Worm (Caenorhabditis elegans) whole organism, L3 larva: Measurements from ENCODE around the gene Y43F8B.24.

ENCODE experiments used
- aly-2 ChIP-seq: fragments of 150-350 bp; optimal IDR thresholded peaks from 2 replicates; lab custom pipeline; 2014; ENCODE audit warnings: missing biosample characterization, missing genetic modification characterization
- ceh-82 ChIP-seq: fragments of 150-350 bp; optimal IDR thresholded peaks from 2 replicates; lab custom pipeline; 2014; ENCODE audit warnings: missing biosample characterization, missing genetic modification characterization
- daf-12 ChIP-seq: fragments of 150-350 bp; optimal IDR thresholded peaks from 2 replicates; lab custom pipeline; 2014; ENCODE audit warnings: missing biosample characterization, missing genetic modification reagents, missing genetic modification characterization
- elt-3 ChIP-seq, 3 experiments: fragments of 150-350 bp in 1 of 3; sonication (generic microtip) in 2 of 3; optimal IDR thresholded peaks; 2 replicates in 2 of 3; 4 replicates in 1 of 3; lab custom pipeline; 2014 to 2017; ENCODE audit warnings: missing biosample characterization in 3 of 3, missing genetic modification characterization in 3 of 3
- eor-1 ChIP-seq, 2 experiments: fragments of 150-350 bp; optimal IDR thresholded peaks; 2 replicates each; lab custom pipeline; 2014 to 2018; ENCODE audit warnings: missing biosample characterization in 2 of 2, missing genetic modification characterization in 2 of 2
- fos-1 ChIP-seq: fragments of 150-350 bp; optimal IDR thresholded peaks from 2 replicates; lab custom pipeline; 2014; ENCODE audit warnings: missing biosample characterization, missing genetic modification characterization
- lsy-12 ChIP-seq: sonication (generic microtip); optimal IDR thresholded peaks from 2 replicates; lab custom pipeline; 2016; ENCODE audit warnings: mild to moderate bottlenecking, missing genetic modification characterization, missing compliant biosample characterization
- nhr-25 ChIP-seq: sonication (generic microtip); optimal IDR thresholded peaks from 2 replicates; lab custom pipeline; 2017; ENCODE audit warnings: missing biosample characterization, missing genetic modification characterization
- pha-4 ChIP-seq: fragments of 150-350 bp; optimal IDR thresholded peaks from 2 replicates; lab custom pipeline; 2014; ENCODE audit warnings: missing biosample characterization, missing genetic modification reagents, missing genetic modification characterization
- skn-1 ChIP-seq: fragments of 150-350 bp; optimal IDR thresholded peaks from 2 replicates; lab custom pipeline; 2014; ENCODE audit warnings: missing biosample characterization, missing genetic modification characterization
- unc-39 ChIP-seq: sonication (generic microtip); optimal IDR thresholded peaks from 4 replicates; lab custom pipeline; 2017; ENCODE audit warnings: missing biosample characterization, missing genetic modification characterization
- unc-62 ChIP-seq: fragments of 150-350 bp; sonication (generic microtip); optimal IDR thresholded peaks from 4 replicates; lab custom pipeline; 2014; ENCODE audit warnings: missing biosample characterization, missing genetic modification reagents, missing genetic modification characterization
- zag-1 ChIP-seq: fragments of 150-350 bp; optimal IDR thresholded peaks from 2 replicates; lab custom pipeline; 2014; ENCODE audit warnings: missing biosample characterization, missing genetic modification characterization

DNA sequence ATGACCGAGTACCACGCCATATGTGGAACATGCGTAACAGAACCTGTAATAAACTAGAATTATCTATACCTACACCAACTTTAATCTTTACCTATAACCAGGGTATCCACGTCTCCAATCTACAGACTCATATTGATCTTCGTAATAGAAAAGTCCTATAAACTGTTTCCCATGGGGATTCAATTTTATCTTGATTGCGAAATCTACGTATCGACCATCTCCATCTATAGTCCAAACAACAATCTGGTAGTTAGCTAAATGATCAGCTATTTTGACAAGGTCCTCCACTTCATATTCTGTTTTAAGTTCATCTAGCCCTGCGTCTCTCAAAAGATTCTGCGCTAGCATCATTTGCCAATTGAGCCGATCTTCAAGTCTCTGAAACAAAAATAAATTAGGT lies 27.6 kb upstream of the Y43F8B.24 start:
- no peak for TF ChIP-seq skn-1 (tag; lab: Kevin White, UChicago)
- no peak for TF ChIP-seq unc-62 (GFP tag; lab: Kevin White, UChicago)
- no peak for TF ChIP-seq aly-2
- peak; percentile 53 for TF ChIP-seq nhr-25 (tag; lab: Kevin White, UChicago)
- no peak for TF ChIP-seq ceh-82
- TF ChIP-seq daf-12 (tag; lab: Kevin White, UChicago) = no peak
- no peak for TF ChIP-seq eor-1 (tag; optimal IDR thresholded peaks at IDR 0.05; lab: Kevin White, UChicago)
- no peak for TF ChIP-seq pha-4 (tag; lab: Kevin White, UChicago)
- TF ChIP-seq zag-1 (tag; lab: Kevin White, UChicago) = no peak
- TF ChIP-seq fos-1 = no peak
- TF ChIP-seq unc-39 (tag; lab: Kevin White, UChicago) = no peak
- TF ChIP-seq elt-3 (tag; optimal IDR thresholded peaks at IDR 0.05; lab: Kevin White, UChicago) = no peak
- TF ChIP-seq lsy-12 (tag; lab: Kevin White, UChicago) = no peak
